Worm (Caenorhabditis elegans) whole organism, L1 larva: Measurements from ENCODE around the gene C23G10.11.

Source experiments
- C16A3.4 ChIP-seq: fragments of 150-350 bp; optimal IDR thresholded peaks from 2 replicates; lab custom pipeline; 2014; ENCODE audit warnings: missing biosample characterization, missing genetic modification characterization
- Y116A8C.19 ChIP-seq: sonication (generic microtip); optimal IDR thresholded peaks from 2 replicates; lab custom pipeline; 2016; ENCODE audit warnings: missing compliant biosample characterization, missing genetic modification characterization, borderline replicate concordance
- aha-1 ChIP-seq: fragments of 150-350 bp; optimal IDR thresholded peaks from 2 replicates; lab custom pipeline; 2014; ENCODE audit warnings: missing biosample characterization, missing genetic modification characterization
- alr-1 ChIP-seq: fragments of 200-800 bp; sonication (Bioruptor generic); optimal IDR thresholded peaks from 2 replicates; lab custom pipeline; 2018; ENCODE audit warnings: borderline replicate concordance, mild to moderate bottlenecking, missing genetic modification characterization, missing compliant biosample characterization
- blmp-1 ChIP-seq: fragments of 150-350 bp; optimal IDR thresholded peaks from 2 replicates; lab custom pipeline; 2014; ENCODE audit warnings: missing biosample characterization, missing genetic modification characterization
- ceh-63 ChIP-seq: fragments of 200-800 bp; sonication (Bioruptor generic); optimal IDR thresholded peaks from 2 replicates; lab custom pipeline; 2018; ENCODE audit warnings: mild to moderate bottlenecking, missing genetic modification characterization, missing compliant biosample characterization
- ceh-8 ChIP-seq: fragments of 200-800 bp; sonication (Bioruptor generic); optimal IDR thresholded peaks from 2 replicates; lab custom pipeline; 2018; ENCODE audit warnings: mild to moderate bottlenecking, missing genetic modification characterization, moderate library complexity, missing compliant biosample characterization
- ceh-82 ChIP-seq, 3 experiments: fragments of 150-350 bp in 1 of 3; sonication (generic microtip) in 2 of 3; optimal IDR thresholded peaks; 2 replicates each; lab custom pipeline; 2014 to 2017; ENCODE audit warnings: missing biosample characterization in 3 of 3, missing genetic modification characterization in 3 of 3
- ceh-88 ChIP-seq: fragments of 200-800 bp; sonication (Bioruptor generic); IDR thresholded peaks from 2 replicates; pipeline ENCODE4 v1.3.6; 2022; ENCODE audit warnings: missing genetic modification characterization, missing compliant biosample characterization
- ceh-90 ChIP-seq: sonication (generic microtip); optimal IDR thresholded peaks from 2 replicates; lab custom pipeline; 2016; ENCODE audit warnings: missing genetic modification characterization, missing compliant biosample characterization
- ces-1 ChIP-seq: fragments of 150-350 bp; optimal IDR thresholded peaks from 2 replicates; lab custom pipeline; 2014; ENCODE audit warnings: missing biosample characterization, missing genetic modification reagents, missing genetic modification characterization
- dpl-1 ChIP-seq, 3 experiments: fragments of 150-350 bp in 2 of 3; sonication (generic microtip) in 1 of 3; optimal IDR thresholded peaks; 2 replicates each; lab custom pipeline; 2014 to 2017; ENCODE audit warnings: missing biosample characterization in 3 of 3, missing genetic modification characterization in 3 of 3, missing genetic modification reagents in 3 of 3
- egl-13 ChIP-seq: sonication (generic microtip); optimal IDR thresholded peaks from 2 replicates; lab custom pipeline; 2016; ENCODE audit warnings: missing genotype, missing genetic modification reagents, missing genetic modification characterization, missing compliant biosample characterization
- egl-27 ChIP-seq, 2 experiments: fragments of 150-350 bp in 1 of 2; sonication (generic microtip); optimal IDR thresholded peaks; 3 replicates each; lab custom pipeline; 2017 to 2018; ENCODE audit warnings: missing biosample characterization in 2 of 2, missing genetic modification characterization in 2 of 2, missing genetic modification reagents in 2 of 2
- elt-2 ChIP-seq: sonication (generic microtip); optimal IDR thresholded peaks from 2 replicates; lab custom pipeline; 2016; ENCODE audit warnings: missing genetic modification characterization, mild to moderate bottlenecking, inconsistent platforms, missing compliant biosample characterization, missing genetic modification reagents
- elt-3 ChIP-seq, 6 experiments: fragments of 150-350 bp in 1 of 6; sonication (generic microtip); optimal IDR thresholded peaks; 2 replicates each; lab custom pipeline; 2017 to 2018; ENCODE audit warnings: missing biosample characterization in 6 of 6, missing genetic modification characterization in 6 of 6, inconsistent platforms in 1 of 6
- ets-5 ChIP-seq: fragments of 200-800 bp; sonication (Bioruptor generic); IDR thresholded peaks from 2 replicates; pipeline ENCODE4 v1.3.6; 2022; ENCODE audit warnings: missing genetic modification characterization, missing compliant biosample characterization
- fos-1 ChIP-seq: fragments of 150-350 bp; optimal IDR thresholded peaks from 2 replicates; lab custom pipeline; 2014; ENCODE audit warnings: missing biosample characterization, missing genetic modification characterization
- hpl-2 ChIP-seq: fragments of 150-350 bp; optimal IDR thresholded peaks from 2 replicates; lab custom pipeline; 2014; ENCODE audit warnings: missing biosample characterization, missing genetic modification reagents, missing genetic modification characterization
- lin-14 ChIP-seq: fragments of 200-800 bp; sonication (Bioruptor generic); optimal IDR thresholded peaks from 2 replicates; lab custom pipeline; 2018; ENCODE audit warnings: mild to moderate bottlenecking, missing genetic modification characterization, moderate library complexity, missing compliant biosample characterization
- lin-15B ChIP-seq: fragments of 150-350 bp; sonication (generic microtip); optimal IDR thresholded peaks from 3 replicates; lab custom pipeline; 2014; ENCODE audit warnings: missing biosample characterization, missing genetic modification characterization
- lir-3 ChIP-seq: sonication (generic microtip); optimal IDR thresholded peaks from 2 replicates; lab custom pipeline; 2016; ENCODE audit warnings: mild to moderate bottlenecking, missing genetic modification characterization, moderate library complexity, missing compliant biosample characterization; ENCODE audit not compliant: poor library complexity
- lsy-2 ChIP-seq, 2 experiments: fragments of 150-350 bp; optimal IDR thresholded peaks; 2 replicates each; lab custom pipeline; 2014; ENCODE audit warnings: missing biosample characterization in 2 of 2, missing genetic modification characterization in 2 of 2
- mab-9 ChIP-seq: fragments of 200-800 bp; sonication (Bioruptor generic); IDR thresholded peaks from 2 replicates; pipeline ENCODE4 v1.3.6; 2022; ENCODE audit warnings: missing genetic modification reagents, missing genetic modification characterization, missing compliant biosample characterization
- mdl-1 ChIP-seq, 2 experiments: fragments of 150-350 bp; optimal IDR thresholded peaks; 2 replicates each; lab custom pipeline; 2014 to 2017; ENCODE audit warnings: missing biosample characterization in 2 of 2, missing genetic modification characterization in 2 of 2, inconsistent platforms in 1 of 2
- nhr-12 ChIP-seq: sonication (generic microtip); optimal IDR thresholded peaks from 2 replicates; lab custom pipeline; 2017; ENCODE audit warnings: missing biosample characterization, missing genetic modification characterization
- pag-3 ChIP-seq: sonication (generic microtip); optimal IDR thresholded peaks from 2 replicates; lab custom pipeline; 2017; ENCODE audit warnings: missing genetic modification characterization, mild to moderate bottlenecking, missing compliant biosample characterization, antibody characterized with exemption, borderline replicate concordance; ENCODE audit not compliant: insufficient read depth
- pax-3 ChIP-seq: fragments of 200-800 bp; sonication (Bioruptor generic); optimal IDR thresholded peaks from 2 replicates; lab custom pipeline; 2018; ENCODE audit warnings: mild to moderate bottlenecking, missing genetic modification characterization, moderate library complexity, missing compliant biosample characterization
- pqm-1 ChIP-seq: sonication (generic microtip); optimal IDR thresholded peaks from 3 replicates; lab custom pipeline; 2017; ENCODE audit warnings: missing biosample characterization, missing genetic modification characterization
- skn-1 ChIP-seq: fragments of 150-350 bp; optimal IDR thresholded peaks from 2 replicates; lab custom pipeline; 2014; ENCODE audit warnings: missing biosample characterization, missing genetic modification characterization
- sox-4 ChIP-seq: sonication (generic microtip); optimal IDR thresholded peaks from 2 replicates; lab custom pipeline; 2016; ENCODE audit warnings: missing genetic modification characterization, missing compliant biosample characterization
- sptf-1 ChIP-seq: fragments of 150-350 bp; optimal IDR thresholded peaks from 2 replicates; lab custom pipeline; 2014; ENCODE audit warnings: missing biosample characterization, missing genetic modification characterization
- sup-37 ChIP-seq: fragments of 200-800 bp; sonication (Bioruptor generic); optimal IDR thresholded peaks from 2 replicates; lab custom pipeline; 2018; ENCODE audit warnings: mild to moderate bottlenecking, missing genetic modification characterization, missing compliant biosample characterization
- swsn-7 ChIP-seq: sonication (generic microtip); optimal IDR thresholded peaks from 2 replicates; lab custom pipeline; 2016; ENCODE audit warnings: missing genetic modification characterization, missing compliant biosample characterization
- unc-30 ChIP-seq: sonication (generic microtip); optimal IDR thresholded peaks from 2 replicates; lab custom pipeline; 2017; ENCODE audit warnings: missing biosample characterization, missing genetic modification characterization
- vab-15 ChIP-seq: sonication (generic microtip); optimal IDR thresholded peaks from 2 replicates; lab custom pipeline; 2017; ENCODE audit warnings: missing genotype, mild to moderate bottlenecking, missing genetic modification characterization, missing compliant biosample characterization
- ztf-11 ChIP-seq, 2 experiments: sonication (generic microtip); optimal IDR thresholded peaks; 2 replicates each; lab custom pipeline; 2016 to 2017; ENCODE audit warnings: missing genetic modification characterization in 2 of 2, missing biosample characterization in 1 of 2, missing compliant biosample characterization in 1 of 2
- ztf-4 ChIP-seq: fragments of 150-350 bp; optimal IDR thresholded peaks from 2 replicates; lab custom pipeline; 2014; ENCODE audit warnings: missing biosample characterization, missing genetic modification characterization

The C23G10.11 gene

DNA sequence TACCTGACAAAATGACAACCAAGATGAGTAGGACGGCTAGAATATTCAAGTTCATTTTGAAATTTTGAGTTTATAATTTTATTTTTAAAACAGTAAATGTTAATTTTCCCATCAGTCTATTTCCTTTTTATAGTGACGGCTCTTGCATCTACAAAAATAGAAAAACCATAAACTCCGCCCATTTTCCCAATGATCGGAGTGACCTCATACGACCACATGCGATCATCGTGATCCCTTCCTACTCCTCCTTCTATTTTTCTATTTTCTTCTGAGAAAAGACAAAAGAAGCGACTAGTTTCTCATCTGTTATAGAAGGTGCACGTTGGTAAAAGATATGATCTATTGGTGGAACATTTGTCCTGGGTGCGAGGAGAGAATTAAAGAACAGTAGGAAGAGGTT is at the start of gene C23G10.11:
C23G10.11 (minus strand) TSS at position 101 of the 400 bp plus-strand sequence.
- peak; percentile 57 for TF ChIP-seq blmp-1 (tag; lab: Kevin White, UChicago)
- TF ChIP-seq mab-9 = no peak
- TF ChIP-seq pag-3 (tag; lab: Kevin White, UChicago) = no peak
- TF ChIP-seq dpl-1 (GFP tag; optimal IDR thresholded peaks at IDR 0.05; lab: Kevin White, UChicago) = no peak
- peak in 1 of 2 experiments; percentile 12 for TF ChIP-seq lsy-2 (tag; optimal IDR thresholded peaks at IDR 0.05; lab: Kevin White, UChicago)
- peak in 1 of 2 experiments; percentile 16 for TF ChIP-seq mdl-1 (tag; optimal IDR thresholded peaks at IDR 0.05; lab: Kevin White, UChicago)
- TF ChIP-seq elt-3 (tag; optimal IDR thresholded peaks at IDR 0.05; lab: Kevin White, UChicago) = peak in 1 of 6 experiments; percentile 25

DNA sequence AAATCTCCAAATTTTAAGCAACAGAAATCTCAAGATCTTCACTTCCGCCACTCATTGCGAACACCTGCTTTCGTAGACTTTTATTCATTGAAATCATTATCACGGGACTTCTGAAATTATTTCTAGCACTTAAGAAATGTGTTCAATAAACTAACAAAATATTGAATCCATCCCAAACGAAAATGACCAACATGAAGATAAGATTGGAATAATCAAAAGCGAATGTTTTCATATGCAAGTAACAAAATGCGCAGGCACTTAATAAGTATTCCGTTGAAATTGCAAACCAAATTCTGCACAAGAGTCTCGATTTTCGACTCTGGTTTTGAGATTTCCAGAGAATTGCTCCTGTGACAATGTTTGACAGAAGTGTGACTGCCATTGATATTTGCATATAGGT is 49.1 kb upstream of the C23G10.11 start, which contains the start of gene srg-5:
srg-5 (minus strand) TSS at position 101 of the 400 bp plus-strand sequence.
- TF ChIP-seq lin-15B (tag; lab: Kevin White, UChicago) = no peak
- TF ChIP-seq sup-37 (GFP tag; lab: Kevin White, UChicago) = no peak
- TF ChIP-seq egl-27 (tag; optimal IDR thresholded peaks at IDR 0.05; lab: Kevin White, UChicago) = no peak
- TF ChIP-seq mab-9 = no peak
- TF ChIP-seq lin-14 = no peak
- no peak for TF ChIP-seq blmp-1 (tag; lab: Kevin White, UChicago)
- TF ChIP-seq unc-30 = no peak
- no peak for TF ChIP-seq Y116A8C.19
- no peak for TF ChIP-seq egl-13 (tag; lab: Kevin White, UChicago)
- no peak for TF ChIP-seq pqm-1 (tag; lab: Kevin White, UChicago)
- no peak for TF ChIP-seq skn-1 (tag; lab: Kevin White, UChicago)
- no peak for TF ChIP-seq alr-1 (tag; lab: Kevin White, UChicago)
- TF ChIP-seq ztf-4 = no peak

DNA sequence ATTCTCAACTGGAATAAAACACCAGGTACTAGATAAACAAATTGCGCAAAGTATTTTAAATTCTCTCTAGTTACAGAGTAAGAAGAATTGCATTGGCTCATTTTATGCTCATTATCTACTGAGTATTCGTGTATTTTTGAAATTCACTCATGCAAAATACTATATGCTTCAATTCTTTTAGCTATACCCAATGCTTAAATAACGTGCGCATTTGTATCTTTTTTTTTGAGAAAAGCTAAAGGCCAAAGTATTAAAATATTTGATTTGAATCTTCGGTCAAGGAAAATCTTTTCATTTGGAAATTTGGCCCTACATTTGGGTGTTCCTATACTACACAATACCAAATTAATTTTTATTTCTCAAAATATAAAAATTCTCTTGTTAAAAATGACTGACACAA is 46.6 kb upstream of the C23G10.11 start, which contains the start of gene srg-4:
srg-4 (minus strand) TSS at position 101 of the 400 bp plus-strand sequence.
- TF ChIP-seq vab-15 (tag; lab: Kevin White, UChicago) = no peak
- TF ChIP-seq nhr-12 (tag; lab: Kevin White, UChicago) = no peak
- TF ChIP-seq aha-1 (tag; lab: Kevin White, UChicago) = no peak
- TF ChIP-seq fos-1 (tag; lab: Kevin White, UChicago) = no peak
- TF ChIP-seq sptf-1 (tag; lab: Kevin White, UChicago) = no peak
- no peak for TF ChIP-seq swsn-7 (tag; lab: Kevin White, UChicago)
- TF ChIP-seq lir-3 (tag; lab: Kevin White, UChicago) = no peak
- TF ChIP-seq lin-14 = no peak
- no peak for TF ChIP-seq ceh-90 (tag; lab: Kevin White, UChicago)
- TF ChIP-seq ets-5 (GFP tag; lab: Robert Waterston, UW) = no peak

DNA sequence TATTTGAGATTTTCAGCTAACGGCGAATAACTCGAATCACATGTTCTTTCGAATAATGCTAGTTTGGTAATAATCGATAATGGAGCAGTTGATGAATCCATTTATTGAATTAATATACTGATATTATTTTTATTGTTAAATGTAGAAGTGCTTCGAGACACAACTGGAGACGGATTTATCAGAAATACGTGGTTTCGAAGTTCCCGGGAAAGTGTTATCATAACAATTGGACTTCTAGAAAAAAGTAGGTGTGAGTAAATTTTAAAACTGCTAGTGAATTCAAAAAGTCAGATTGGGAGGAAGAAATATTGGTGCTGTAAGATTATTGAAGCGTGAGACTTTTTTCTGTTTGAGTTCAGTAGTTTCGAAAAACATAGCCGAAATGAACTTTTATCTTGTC is 44.7 kb upstream of the C23G10.11 start, which contains the start of gene srg-2:
srg-2 (minus strand) TSS at position 101 of the 400 bp plus-strand sequence.
- TF ChIP-seq pax-3 (tag; lab: Kevin White, UChicago) (no peak), ceh-63 (GFP tag; lab: Kevin White, UChicago) (no peak), ceh-82 (tag; optimal IDR thresholded peaks at IDR 0.05; lab: Kevin White, UChicago) (no peak), ceh-88 (no peak), vab-15 (tag; lab: Kevin White, UChicago) (no peak), Y116A8C.19 (no peak), egl-13 (tag; lab: Kevin White, UChicago) (no peak), hpl-2 (no peak), elt-2 (tag; lab: Kevin White, UChicago) (no peak), lir-3 (tag; lab: Kevin White, UChicago) (no peak), fos-1 (tag; lab: Kevin White, UChicago) (no peak), ztf-11 (tag; optimal IDR thresholded peaks at IDR 0.05; lab: Kevin White, UChicago) (no peak), ces-1 (GFP tag; lab: Kevin White, UChicago) (no peak), dpl-1 (GFP tag; optimal IDR thresholded peaks at IDR 0.05; lab: Kevin White, UChicago) (no peak), ceh-90 (tag; lab: Kevin White, UChicago) (no peak), sox-4 (tag; lab: Kevin White, UChicago) (no peak), C16A3.4 (tag; lab: Kevin White, UChicago) (no peak), ceh-8 (GFP tag; lab: Kevin White, UChicago) (no peak)
